Worm (Caenorhabditis elegans): ENCODE data around the gene fbxa-164.

- TF ChIP-seq him-1 (tag; optimal IDR thresholded peaks at IDR 0.05): no peak
- no peak for TF ChIP-seq W03F9.2 (tag; optimal IDR thresholded peaks at IDR 0.05)
These were observed 7.3 kb upstream of the fbxa-164 start, which contains the start of gene fbxa-158 for ce11 chrII:1621180-1621579.

Data from whole organism, L4/young adult.